Fruit fly (Drosophila melanogaster): ENCODE data around the gene CG42716.

dm6 chr3L:16053026-16053556 is 19.5 kb downstream of the CG42716 start:
- TF ChIP-seq CG11617 (GFP tag; optimal IDR thresholded peaks at IDR 0.05) (no peak), tj (GFP tag; optimal IDR thresholded peaks at IDR 0.05) (no peak), bab1 (GFP tag; optimal IDR thresholded peaks at IDR 0.05) (no peak), Clk (GFP tag; optimal IDR thresholded peaks at IDR 0.05) (no peak), CG5204 (GFP tag; optimal IDR thresholded peaks at IDR 0.05) (no peak), CG33017 (tag; optimal IDR thresholded peaks at IDR 0.05) (no peak), cnc (optimal IDR thresholded peaks at IDR 0.05) (no peak), Mnt (GFP tag; optimal IDR thresholded peaks at IDR 0.05) (no peak), cic (GFP tag; optimal IDR thresholded peaks at IDR 0.05) (no peak), ovo (GFP tag; optimal IDR thresholded peaks at IDR 0.05) (no peak)
